Worm (Caenorhabditis elegans): ENCODE results near the gene rmd-3.

rmd-3 gene

DNA sequence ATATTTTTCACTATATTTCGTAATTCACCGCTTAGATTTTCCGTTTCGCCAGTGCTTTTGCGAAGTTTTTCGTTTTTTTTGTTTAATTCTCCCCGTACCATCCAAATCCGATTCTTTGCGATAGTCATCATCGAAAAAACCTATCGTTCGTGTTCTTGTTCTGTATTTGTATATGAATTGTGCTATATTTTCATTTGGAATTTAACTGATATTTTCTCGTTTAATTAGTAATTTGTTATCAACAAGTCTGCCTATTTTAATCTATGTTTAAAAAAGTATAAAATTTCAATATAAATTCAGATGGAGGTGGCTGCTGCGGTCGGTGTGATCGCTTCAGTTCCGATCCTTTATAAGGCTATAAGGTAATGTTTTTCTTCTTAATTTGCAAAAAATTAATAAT lies 36.8 kb downstream of the rmd-3 start, which contains the start of gene samp-1:
Gene samp-1, plus strand, starts transcription at position 301 of the 400 bp plus-strand sequence.
- no peak for TF ChIP-seq ref-1 (GFP tag; conservative IDR thresholded peaks at IDR 0.05)
- TF ChIP-seq cog-1 (tag; optimal IDR thresholded peaks at IDR 0.05): no peak
- TF ChIP-seq tab-1 (GFP tag; IDR thresholded peaks at IDR 0.05): no peak
- no peak for TF ChIP-seq T22C8.4 (GFP tag; IDR thresholded peaks at IDR 0.05)
- TF ChIP-seq med-1 (GFP tag; optimal IDR thresholded peaks at IDR 0.05; ENCODE audit: insufficient read depth): no peak
- TF ChIP-seq ztf-23 (GFP tag; IDR thresholded peaks at IDR 0.05): no peak
- no peak for TF ChIP-seq klf-2 (GFP tag; conservative IDR thresholded peaks at IDR 0.05)

ce11 chrII:11301059-11301458 lies 38.3 kb downstream of the rmd-3 start, which contains the start of gene raga-1:
Gene raga-1 (plus strand): TSS chrII:11301359.
- TF ChIP-seq klf-2 (GFP tag; conservative IDR thresholded peaks at IDR 0.05): no peak
- no peak for TF ChIP-seq T22C8.4 (GFP tag; IDR thresholded peaks at IDR 0.05)
- no peak for TF ChIP-seq flt-1 (GFP tag; IDR thresholded peaks at IDR 0.05)
- no peak for TF ChIP-seq ztf-23 (GFP tag; IDR thresholded peaks at IDR 0.05)
- TF ChIP-seq ztf-29 (GFP tag; IDR thresholded peaks at IDR 0.05): no peak
- TF ChIP-seq med-1 (GFP tag; optimal IDR thresholded peaks at IDR 0.05; ENCODE audit: insufficient read depth): no peak
- no peak for TF ChIP-seq ref-1 (GFP tag; conservative IDR thresholded peaks at IDR 0.05)
- no peak for TF ChIP-seq cog-1 (tag; optimal IDR thresholded peaks at IDR 0.05)
- no peak for TF ChIP-seq tab-1 (GFP tag; IDR thresholded peaks at IDR 0.05)

DNA sequence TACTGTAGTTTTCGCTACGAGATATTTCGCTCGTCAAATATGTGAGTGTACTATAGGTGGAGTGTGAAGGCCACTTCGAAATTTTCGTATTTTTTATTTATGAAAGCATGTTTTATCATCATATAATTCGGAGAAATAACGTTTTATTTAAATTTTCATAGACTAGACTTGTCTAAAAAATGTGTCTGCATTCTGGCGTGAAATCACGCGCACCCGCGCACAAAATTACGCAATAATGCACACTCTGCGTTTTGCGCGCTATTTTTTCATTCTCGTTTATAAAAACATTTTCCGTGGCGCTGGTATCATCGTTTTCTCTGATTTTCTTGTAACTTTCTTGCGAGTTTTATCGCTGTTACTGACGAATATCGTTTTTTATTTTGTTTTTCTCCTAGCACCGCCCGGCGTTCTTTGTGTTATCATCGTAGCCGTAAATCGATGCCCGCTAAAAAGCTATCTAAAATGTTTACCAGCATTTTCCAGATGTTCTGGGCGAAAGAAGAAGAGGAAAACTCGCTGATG lies 42.1 kb downstream of the rmd-3 start, which contains the start of gene saps-1:
Gene saps-1, plus strand, starts transcription at position 472 of the 522 bp plus-strand sequence.
- TF ChIP-seq T22C8.4 (GFP tag; IDR thresholded peaks at IDR 0.05) (no peak), flt-1 (GFP tag; IDR thresholded peaks at IDR 0.05) (no peak), klf-2 (GFP tag; conservative IDR thresholded peaks at IDR 0.05) (no peak), ztf-23 (GFP tag; IDR thresholded peaks at IDR 0.05) (no peak), med-1 (GFP tag; optimal IDR thresholded peaks at IDR 0.05; ENCODE audit: insufficient read depth) (no peak), ztf-29 (GFP tag; IDR thresholded peaks at IDR 0.05) (no peak), ref-1 (GFP tag; conservative IDR thresholded peaks at IDR 0.05) (no peak), cog-1 (tag; optimal IDR thresholded peaks at IDR 0.05) (no peak), tab-1 (GFP tag; IDR thresholded peaks at IDR 0.05) (no peak)

- TF ChIP-seq tab-1 (GFP tag; IDR thresholded peaks at IDR 0.05) (no peak), ref-1 (GFP tag; conservative IDR thresholded peaks at IDR 0.05) (no peak), flt-1 (GFP tag; IDR thresholded peaks at IDR 0.05) (no peak), ztf-29 (GFP tag; IDR thresholded peaks at IDR 0.05) (no peak), ztf-23 (GFP tag; IDR thresholded peaks at IDR 0.05) (no peak), cog-1 (tag; optimal IDR thresholded peaks at IDR 0.05) (no peak), T22C8.4 (GFP tag; IDR thresholded peaks at IDR 0.05) (no peak), med-1 (GFP tag; optimal IDR thresholded peaks at IDR 0.05; ENCODE audit: insufficient read depth) (no peak), klf-2 (GFP tag; conservative IDR thresholded peaks at IDR 0.05) (no peak)
These were observed 46.0 kb downstream of the rmd-3 start, which contains the start of gene C47G2.4 for ce11 chrII:11293433-11293832. Gene C47G2.4 (minus strand): TSS chrII:11293606.

DNA sequence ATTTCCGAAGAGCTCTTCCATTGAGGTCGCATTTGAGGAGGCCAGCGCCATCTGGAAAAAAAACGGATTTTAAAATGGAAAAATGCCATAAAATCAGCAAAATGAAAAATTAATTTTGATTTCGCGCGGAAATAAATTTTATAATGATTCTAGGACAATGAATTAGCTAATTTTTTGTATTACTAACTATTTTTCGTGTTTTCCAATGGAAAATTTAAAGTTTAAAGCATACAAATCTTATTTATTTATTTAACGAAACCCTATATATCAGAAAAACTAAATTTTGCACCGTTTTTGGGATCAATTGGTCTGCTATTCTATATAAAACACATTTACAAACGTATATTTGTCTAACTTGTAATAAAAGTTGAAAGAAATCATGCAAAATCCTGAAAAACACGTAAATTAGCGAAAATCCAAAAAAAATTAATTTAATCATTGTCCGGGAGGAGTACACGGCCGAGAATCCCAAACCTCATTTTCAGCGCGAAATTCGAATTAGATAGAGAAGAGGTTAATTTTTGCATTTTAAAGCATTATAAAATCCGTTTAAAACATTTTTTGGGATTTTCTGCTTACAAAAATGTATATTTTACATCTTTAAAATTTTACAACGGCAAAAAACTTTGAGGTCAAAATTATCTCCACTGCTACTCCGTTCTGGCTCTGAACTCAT lies 49.2 kb downstream of the rmd-3 start, which contains the start of gene C47G2.3:
Gene C47G2.3, minus strand, starts transcription at position 51 of the 676 bp plus-strand sequence.
- TF ChIP-seq ztf-23 (GFP tag; IDR thresholded peaks at IDR 0.05): no peak
- no peak for TF ChIP-seq ztf-29 (GFP tag; IDR thresholded peaks at IDR 0.05)
- TF ChIP-seq flt-1 (GFP tag; IDR thresholded peaks at IDR 0.05): no peak
- no peak for TF ChIP-seq tab-1 (GFP tag; IDR thresholded peaks at IDR 0.05)

Measured in whole organism, midembryonic.